Worm (Caenorhabditis elegans): ENCODE data around the gene emb-9.

- no peak for TF ChIP-seq nhr-237 (tag; optimal IDR thresholded peaks at IDR 0.05)
- TF ChIP-seq nhr-28 (tag; optimal IDR thresholded peaks at IDR 0.05): no peak
- TF ChIP-seq sem-2 (GFP tag; optimal IDR thresholded peaks at IDR 0.05): no peak
- TF ChIP-seq sptf-1 (tag; optimal IDR thresholded peaks at IDR 0.05): no peak
Observed at ce11 chrIII:9346114-9346513, 1.9 kb upstream of the emb-9 start.
